Worm (Caenorhabditis elegans): Measurements from ENCODE around the gene C34E10.10.

DNA sequence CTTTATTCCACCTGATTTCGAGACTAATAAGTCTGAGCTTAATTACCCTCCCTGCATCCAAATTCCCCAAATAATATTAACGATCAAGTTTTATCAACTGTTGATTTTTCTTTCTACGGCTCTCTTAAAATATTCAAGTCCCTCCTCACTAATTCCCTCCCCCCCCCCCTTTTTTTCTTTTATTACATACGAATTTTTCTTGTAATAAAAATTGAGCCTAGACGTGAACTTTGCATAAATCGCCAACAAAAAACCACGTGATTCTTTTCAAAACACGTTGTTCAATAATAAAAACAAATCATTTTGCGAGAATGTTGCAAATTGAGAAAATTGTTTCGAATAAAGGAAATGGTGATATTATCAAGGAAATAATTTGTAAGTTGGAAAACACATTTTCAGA, 39.3 kb downstream of the C34E10.10 start, which contains the start of gene K10D2.8:
- TF ChIP-seq daf-12 (tag; optimal IDR thresholded peaks at IDR 0.05) (no peak), ztf-11 (tag; optimal IDR thresholded peaks at IDR 0.05) (no peak), tag-97 (GFP tag; IDR thresholded peaks at IDR 0.05) (no peak), nhr-77 (tag; optimal IDR thresholded peaks at IDR 0.05) (no peak), lin-15B (tag; optimal IDR thresholded peaks at IDR 0.05) (no peak), egl-27 (tag; optimal IDR thresholded peaks at IDR 0.05) (no peak), jun-1 (tag; optimal IDR thresholded peaks at IDR 0.05) (no peak), Y5F2A.4 (GFP tag; optimal IDR thresholded peaks at IDR 0.05) (no peak)

Data from whole organism, L4 larva.